Fruit fly (Drosophila melanogaster) whole organism: ENCODE measurements around the gene Acp33A.

Experiments used
- CG8478 ChIP-seq: fragments of >200 bp; optimal IDR thresholded peaks from 2 replicates; lab custom pipeline; 2018; ENCODE audit warnings: inconsistent platforms
- Dll ChIP-seq: fragments of >200 bp; optimal IDR thresholded peaks from 2 replicates; lab custom pipeline; 2017
- EcR ChIP-seq, 2 experiments: fragments of >200 bp; optimal IDR thresholded peaks; 2 replicates each; lab custom pipeline; 2017; ENCODE audit warnings: missing biosample characterization in 2 of 2, missing genetic modification characterization in 2 of 2, missing genetic modification reagents in 2 of 2
- pan ChIP-seq: fragments of >200 bp; optimal IDR thresholded peaks from 2 replicates; lab custom pipeline; 2017
- psq ChIP-seq: fragments of >200 bp; optimal IDR thresholded peaks from 2 replicates; lab custom pipeline; 2017
- usp ChIP-seq: fragments of >200 bp; optimal IDR thresholded peaks from 2 replicates; lab custom pipeline; 2017; ENCODE audit warnings: missing biosample characterization, missing genetic modification characterization, mixed read lengths

The Acp33A gene

dm6 chr2L:11591578-11591977 lies at the start of gene Acp33A:
TSS of gene Acp33A (minus strand) at chr2L:11591678.
- no peak for TF ChIP-seq psq (lab: Kevin White, UChicago)
- no peak for TF ChIP-seq pan (lab: Kevin White, UChicago)
- no peak for TF ChIP-seq EcR (GFP tag; optimal IDR thresholded peaks at IDR 0.05; lab: Kevin White, UChicago)
- TF ChIP-seq Dll (lab: Kevin White, UChicago), result no peak
- no peak for TF ChIP-seq CG8478
- no peak for TF ChIP-seq usp (GFP tag; lab: Kevin White, UChicago)

- TF ChIP-seq usp (GFP tag; lab: Kevin White, UChicago) (no peak), pan (lab: Kevin White, UChicago) (no peak), Dll (lab: Kevin White, UChicago) (no peak), EcR (GFP tag; optimal IDR thresholded peaks at IDR 0.05; lab: Kevin White, UChicago) (no peak), CG8478 (no peak), psq (lab: Kevin White, UChicago) (no peak)
Observed at dm6 chr2L:11628292-11628691, 36.8 kb upstream of the Acp33A start.

dm6 chr2L:11624190-11624589 lies 32.7 kb upstream of the Acp33A start:
- TF ChIP-seq Dll (lab: Kevin White, UChicago) (no peak), psq (lab: Kevin White, UChicago) (no peak), usp (GFP tag; lab: Kevin White, UChicago) (no peak), pan (lab: Kevin White, UChicago) (no peak), EcR (GFP tag; optimal IDR thresholded peaks at IDR 0.05; lab: Kevin White, UChicago) (no peak), CG8478 (no peak)

- no peak for TF ChIP-seq usp (GFP tag; lab: Kevin White, UChicago)
- TF ChIP-seq pan (lab: Kevin White, UChicago), result no peak
- no peak for TF ChIP-seq EcR (GFP tag; optimal IDR thresholded peaks at IDR 0.05; lab: Kevin White, UChicago)
- TF ChIP-seq CG8478, result no peak
- no peak for TF ChIP-seq Dll (lab: Kevin White, UChicago)
- no peak for TF ChIP-seq psq (lab: Kevin White, UChicago)
Observed at dm6 chr2L:11611672-11612071, 20.2 kb upstream of the Acp33A start, which contains the start of gene spag4. TSS of gene spag4 (minus strand) at chr2L:11611772.

- no peak for TF ChIP-seq CG8478
- no peak for TF ChIP-seq Dll (lab: Kevin White, UChicago)
- no peak for TF ChIP-seq EcR (GFP tag; optimal IDR thresholded peaks at IDR 0.05; lab: Kevin White, UChicago)
- TF ChIP-seq usp (GFP tag; lab: Kevin White, UChicago), result no peak
Observed at dm6 chr2L:11589064-11589463, 2.4 kb downstream of the Acp33A start.

- TF ChIP-seq pan (lab: Kevin White, UChicago) (no peak), EcR (GFP tag; optimal IDR thresholded peaks at IDR 0.05; lab: Kevin White, UChicago) (no peak), CG8478 (no peak), Dll (lab: Kevin White, UChicago) (no peak), usp (GFP tag; lab: Kevin White, UChicago) (no peak), psq (lab: Kevin White, UChicago) (no peak)
Observed at dm6 chr2L:11586733-11587132, 4.7 kb downstream of the Acp33A start, which contains the start of gene Mst33A. TSS of gene Mst33A (minus strand) at chr2L:11586833.

dm6 chr2L:11581617-11582254 lies 9.7 kb downstream of the Acp33A start, which contains the start of gene kek2:
TSS of gene kek2 (plus strand) at chr2L:11581937.
- TF ChIP-seq pan (lab: Kevin White, UChicago), result no peak
- TF ChIP-seq EcR (GFP tag; optimal IDR thresholded peaks at IDR 0.05; lab: Kevin White, UChicago), result no peak
- no peak for TF ChIP-seq usp (GFP tag; lab: Kevin White, UChicago)
- no peak for TF ChIP-seq psq (lab: Kevin White, UChicago)
- TF ChIP-seq Dll (lab: Kevin White, UChicago), result no peak
- TF ChIP-seq CG8478, result no peak

- TF ChIP-seq Dll (lab: Kevin White, UChicago) (no peak), usp (GFP tag; lab: Kevin White, UChicago) (no peak), EcR (GFP tag; optimal IDR thresholded peaks at IDR 0.05; lab: Kevin White, UChicago) (no peak), psq (lab: Kevin White, UChicago) (no peak), pan (lab: Kevin White, UChicago) (no peak), CG8478 (no peak)
Observed at dm6 chr2L:11553825-11554224, 37.7 kb downstream of the Acp33A start.
